Comparison of ENCODE assay signal across 1 fruit fly cellular context in the genomic region with DNA sequence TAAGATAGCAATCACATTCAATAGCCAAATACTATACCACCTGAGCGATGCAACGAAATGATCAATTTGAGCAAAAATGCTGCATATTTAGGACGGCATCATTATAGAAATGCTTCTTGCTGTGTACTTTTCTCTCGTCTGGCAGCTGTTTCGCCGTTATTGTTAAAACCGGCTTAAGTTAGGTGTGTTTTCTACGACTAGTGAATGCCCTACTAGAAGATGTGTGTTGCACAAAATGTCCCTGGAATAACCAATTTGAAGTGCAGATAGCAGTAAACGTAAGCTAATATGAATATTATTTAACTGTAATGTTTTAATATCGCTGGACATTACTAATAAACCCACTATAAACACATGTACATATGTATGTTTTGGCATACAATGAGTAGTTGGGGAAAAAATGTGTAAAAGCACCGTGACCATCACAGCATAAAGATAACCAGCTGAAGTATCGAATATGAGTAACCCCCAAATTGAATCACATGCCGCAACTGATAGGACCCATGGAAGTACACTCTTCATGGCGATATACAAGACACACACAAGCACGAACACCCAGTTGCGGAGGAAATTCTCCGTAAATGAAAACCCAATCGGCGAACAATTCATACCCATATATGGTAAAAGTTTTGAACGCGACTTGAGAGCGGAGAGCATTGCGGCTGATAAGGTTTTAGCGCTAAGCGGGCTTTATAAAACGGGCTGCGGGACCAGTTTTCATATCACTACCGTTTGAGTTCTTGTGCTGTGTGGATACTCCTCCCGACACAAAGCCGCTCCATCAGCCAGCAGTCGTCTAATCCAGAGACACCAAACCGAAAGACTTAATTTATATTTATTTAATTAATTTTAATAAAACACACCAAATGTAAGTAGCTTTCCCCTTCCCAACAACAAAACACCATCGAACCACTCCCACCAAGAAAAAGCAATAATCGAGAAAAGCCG.
A peak's percentile ranks its signal among the peaks of the same experiment; 100 is the strongest.
TF ChIP-seq lines count a peak whose summit lies in the region.

TSS of gene Act5C (plus strand) at position 716 of the 948 bp plus-strand sequence.

TF ChIP-seq in whole organism, embryonic, 481 proteins besides CTCF, POLR2A, EP300 and RAD21 (continued from another document):
- peak; percentile 93 for TF ChIP-seq NC2β (GFP tag; optimal IDR thresholded peaks at IDR 0.05; lab: Kevin White, UChicago)
- no peak for TF ChIP-seq Dref (GFP tag; IDR thresholded peaks at IDR 0.05; lab: Robert Waterston, UW)
- peak; percentile 90 for TF ChIP-seq Abd-B (GFP tag; optimal IDR thresholded peaks at IDR 0.05; lab: Kevin White, UChicago)
- peak; percentile 91 for TF ChIP-seq HmgD (GFP tag; optimal IDR thresholded peaks at IDR 0.05; lab: Kevin White, UChicago)
- TF ChIP-seq CG6791 (GFP tag; IDR thresholded peaks at IDR 0.05; lab: Robert Waterston, UW; ENCODE audit: partially characterized antibody), result no peak; the same call in 2 of the 3 replicates
- TF ChIP-seq lov (optimal IDR thresholded peaks at IDR 0.05; lab: Kevin White, UChicago), result no peak
- peak; percentile 94 for TF ChIP-seq lov (GFP tag; IDR thresholded peaks at IDR 0.05; lab: Robert Waterston, UW)
- TF ChIP-seq br (optimal IDR thresholded peaks at IDR 0.05; lab: Kevin White, UChicago), result no peak
- no peak for TF ChIP-seq Doc3 (GFP tag; IDR thresholded peaks at IDR 0.05; lab: Robert Waterston, UW; ENCODE audit: partially characterized antibody)
- 0 out of 2 replicates have a peak, but pooled peaks have one; percentile 23 for TF ChIP-seq ato (GFP tag; IDR thresholded peaks at IDR 0.05; lab: Robert Waterston, UW; ENCODE audit: partially characterized antibody)
- TF ChIP-seq CG14441 (GFP tag; IDR thresholded peaks at IDR 0.05; lab: Robert Waterston, UW), result peak; percentile 91
- TF ChIP-seq caup (GFP tag; optimal IDR thresholded peaks at IDR 0.05; lab: Kevin White, UChicago; ENCODE audit: severe bottlenecking), result peak; percentile 90
- TF ChIP-seq otp (GFP tag; IDR thresholded peaks at IDR 0.05; lab: Robert Waterston, UW), result peak; percentile 91
- TF ChIP-seq CG2678 (tag; optimal IDR thresholded peaks at IDR 0.05; lab: Kevin White, UChicago), result peak; percentile 95
- peak; percentile 96 for TF ChIP-seq ac (GFP tag; optimal IDR thresholded peaks at IDR 0.05; lab: Kevin White, UChicago)
- no peak for TF ChIP-seq hb (GFP tag; IDR thresholded peaks at IDR 0.05; lab: Robert Waterston, UW; ENCODE audit: partially characterized antibody)
- peak; percentile 93 for TF ChIP-seq rib (GFP tag; IDR thresholded peaks at IDR 0.05; lab: Robert Waterston, UW)
- peak; percentile 86 for TF ChIP-seq Nf-YA (GFP tag; IDR thresholded peaks at IDR 0.05; lab: Robert Waterston, UW)
- peak; percentile 92 for TF ChIP-seq Optix (GFP tag; IDR thresholded peaks at IDR 0.05; lab: Robert Waterston, UW)
- TF ChIP-seq NC2α (GFP tag; optimal IDR thresholded peaks at IDR 0.05; lab: Kevin White, UChicago), result peak; percentile 93
- TF ChIP-seq tin (GFP tag; optimal IDR thresholded peaks at IDR 0.05; lab: Kevin White, UChicago), result peak; percentile 94
- TF ChIP-seq CG13624 (GFP tag; optimal IDR thresholded peaks at IDR 0.05; lab: Kevin White, UChicago), result peak; percentile 94
- TF ChIP-seq CG9932 (GFP tag; IDR thresholded peaks at IDR 0.05; lab: Robert Waterston, UW), result peak; percentile 91
- TF ChIP-seq Dek (tag; optimal IDR thresholded peaks at IDR 0.05; lab: Kevin White, UChicago), result peak; percentile 91
- peak; percentile 92 for TF ChIP-seq ERR (GFP tag; optimal IDR thresholded peaks at IDR 0.05; lab: Kevin White, UChicago)
- peak; percentile 87 for TF ChIP-seq CG12744 (GFP tag; optimal IDR thresholded peaks at IDR 0.05; lab: Kevin White, UChicago)
- peak; percentile 95 for TF ChIP-seq row (GFP tag; IDR thresholded peaks at IDR 0.05; lab: Robert Waterston, UW)
- peak; percentile 89 to 96 for TF ChIP-seq chif (GFP tag; optimal IDR thresholded peaks at IDR 0.05; lab: Kevin White, UChicago)
- peak; percentile 80 for TF ChIP-seq E2f2 (GFP tag; IDR thresholded peaks at IDR 0.05; lab: Robert Waterston, UW)
- TF ChIP-seq BEAF-32 (GFP tag; optimal IDR thresholded peaks at IDR 0.05; lab: Kevin White, UChicago), result peak; percentile 1
- TF ChIP-seq CG4820 (GFP tag; optimal IDR thresholded peaks at IDR 0.05; lab: Kevin White, UChicago), result peak; percentile 92
- TF ChIP-seq CG10366 (GFP tag; IDR thresholded peaks at IDR 0.05; lab: Robert Waterston, UW), result peak; percentile 91
- TF ChIP-seq CG8765 (GFP tag; IDR thresholded peaks at IDR 0.05; lab: Robert Waterston, UW), result peak; percentile 90
